Worm (Caenorhabditis elegans) whole organism, L2 larva: ENCODE data around the gene daf-6.

Experiments
- alr-1 ChIP-seq: fragments of 150-350 bp; optimal IDR thresholded peaks from 2 replicates; lab custom pipeline; 2014; ENCODE audit warnings: missing biosample characterization, missing genetic modification characterization
- aly-2 ChIP-seq: fragments of 150-350 bp; optimal IDR thresholded peaks from 2 replicates; lab custom pipeline; 2014; ENCODE audit warnings: missing biosample characterization, missing genetic modification characterization
- ama-1 ChIP-seq: fragments of 150-350 bp; optimal IDR thresholded peaks from 2 replicates; lab custom pipeline; 2018; ENCODE audit warnings: inconsistent platforms
- blmp-1 ChIP-seq: sonication (generic microtip); optimal IDR thresholded peaks from 2 replicates; lab custom pipeline; 2017; ENCODE audit warnings: missing genetic modification characterization, mild to moderate bottlenecking, missing compliant biosample characterization, antibody characterized with exemption, moderate library complexity; ENCODE audit not compliant: insufficient read depth
- lin-11 ChIP-seq: fragments of 150-350 bp; sonication (generic microtip); optimal IDR thresholded peaks from 2 replicates; lab custom pipeline; 2014; ENCODE audit warnings: missing biosample characterization, missing genetic modification characterization, inconsistent platforms, mixed read lengths
- lin-13 ChIP-seq: fragments of 150-350 bp; optimal IDR thresholded peaks from 2 replicates; lab custom pipeline; 2014; ENCODE audit warnings: missing biosample characterization, missing genetic modification reagents, missing genetic modification characterization
- lin-39 ChIP-seq: fragments of 150-350 bp; optimal IDR thresholded peaks from 2 replicates; lab custom pipeline; 2014; ENCODE audit warnings: missing biosample characterization, missing genetic modification reagents, missing genetic modification characterization
- lsy-2 ChIP-seq, 2 experiments: fragments of 150-350 bp in 1 of 2; sonication (generic microtip) in 1 of 2; optimal IDR thresholded peaks; 2 replicates each; lab custom pipeline; 2014 to 2017; ENCODE audit warnings: missing biosample characterization in 2 of 2, missing genetic modification characterization in 2 of 2
- nhr-23 ChIP-seq: fragments of 150-350 bp; optimal IDR thresholded peaks from 2 replicates; lab custom pipeline; 2014; ENCODE audit warnings: missing biosample characterization, missing genetic modification reagents, missing genetic modification characterization
- nhr-6 ChIP-seq: fragments of 150-350 bp; optimal IDR thresholded peaks from 2 replicates; lab custom pipeline; 2014; ENCODE audit warnings: missing biosample characterization, missing genetic modification characterization
- sem-4 ChIP-seq: fragments of 150-350 bp; optimal IDR thresholded peaks from 2 replicates; lab custom pipeline; 2014; ENCODE audit warnings: missing biosample characterization, missing genetic modification reagents, missing genetic modification characterization
- skn-1 ChIP-seq: sonication (generic microtip); optimal IDR thresholded peaks from 2 replicates; lab custom pipeline; 2017; ENCODE audit warnings: missing biosample characterization, missing genetic modification characterization
- unc-55 ChIP-seq: fragments of 150-350 bp; sonication (generic microtip); optimal IDR thresholded peaks from 3 replicates; lab custom pipeline; 2014; ENCODE audit warnings: missing biosample characterization, missing genetic modification reagents, missing genetic modification characterization
- unc-62 ChIP-seq: fragments of 150-350 bp; optimal IDR thresholded peaks from 2 replicates; lab custom pipeline; 2014; ENCODE audit warnings: missing biosample characterization, missing genetic modification reagents, missing genetic modification characterization

ce11 chrX:14929512-14929911 lies 41.2 kb downstream of the daf-6 start:
- TF ChIP-seq unc-55, result no peak
- no peak for TF ChIP-seq lin-13 (GFP tag; lab: Kevin White, UChicago)
- TF ChIP-seq blmp-1, result no peak
- no peak for TF ChIP-seq sem-4 (tag; lab: Kevin White, UChicago)
- TF ChIP-seq unc-62 (GFP tag; lab: Kevin White, UChicago), result no peak
- TF ChIP-seq lsy-2 (tag; optimal IDR thresholded peaks at IDR 0.05; lab: Kevin White, UChicago), result no peak
- no peak for TF ChIP-seq nhr-23 (tag; lab: Kevin White, UChicago)
- TF ChIP-seq lin-11 (tag; lab: Kevin White, UChicago), result no peak
- no peak for TF ChIP-seq alr-1 (tag; lab: Kevin White, UChicago)
- TF ChIP-seq aly-2 (tag; lab: Kevin White, UChicago), result no peak
- no peak for TF ChIP-seq lin-39 (tag; lab: Kevin White, UChicago)
- TF ChIP-seq skn-1 (tag; lab: Kevin White, UChicago), result no peak
- no peak for TF ChIP-seq ama-1 (lab: Kevin White, UChicago)
- no peak for TF ChIP-seq nhr-6
